Fruit fly (Drosophila melanogaster): ENCODE measurements around the gene ERp44.

ERp44 gene

dm6 chrX:16331562-16332233 lies 34.2 kb upstream of the ERp44 start (continued):
- no peak for TF ChIP-seq Asciz (GFP tag; optimal IDR thresholded peaks at IDR 0.05)
- TF ChIP-seq CG4360 (GFP tag; IDR thresholded peaks at IDR 0.05): no peak
- TF ChIP-seq CG31224 (GFP tag; IDR thresholded peaks at IDR 0.05): no peak
- no peak for TF ChIP-seq vfl (GFP tag; optimal IDR thresholded peaks at IDR 0.05)
- TF ChIP-seq so (GFP tag; IDR thresholded peaks at IDR 0.05): no peak
- TF ChIP-seq Atf-2 (GFP tag; optimal IDR thresholded peaks at IDR 0.05): no peak
- no peak for TF ChIP-seq dpn (GFP tag; optimal IDR thresholded peaks at IDR 0.05)
- TF ChIP-seq sob (GFP tag; IDR thresholded peaks at IDR 0.05): no peak
- TF ChIP-seq CG3407 (GFP tag; optimal IDR thresholded peaks at IDR 0.05): no peak
- peak; percentile 84 for TF ChIP-seq CG6791 (GFP tag; IDR thresholded peaks at IDR 0.05; ENCODE audit: partially characterized antibody)
- no peak for TF ChIP-seq Mad (GFP tag; optimal IDR thresholded peaks at IDR 0.05)
- no peak for TF ChIP-seq E2f1 (GFP tag; IDR thresholded peaks at IDR 0.05)
- TF ChIP-seq Hmx (GFP tag; optimal IDR thresholded peaks at IDR 0.05): no peak
- no peak for TF ChIP-seq HLH54F (GFP tag; optimal IDR thresholded peaks at IDR 0.05)
- TF ChIP-seq sug (tag; optimal IDR thresholded peaks at IDR 0.05): no peak
- no peak for TF ChIP-seq CG16779 (GFP tag; IDR thresholded peaks at IDR 0.05)
- TF ChIP-seq MESR4 (GFP tag; optimal IDR thresholded peaks at IDR 0.05): peak; percentile 63
- TF ChIP-seq pita (GFP tag; optimal IDR thresholded peaks at IDR 0.05): no peak
- no peak for TF ChIP-seq dmrt11E (tag; optimal IDR thresholded peaks at IDR 0.05)
- peak; percentile 40 for TF ChIP-seq CG15601 (tag; optimal IDR thresholded peaks at IDR 0.05)
- no peak for TF ChIP-seq insv (GFP tag; optimal IDR thresholded peaks at IDR 0.05)
- no peak for TF ChIP-seq usp (GFP tag; optimal IDR thresholded peaks at IDR 0.05)
- TF ChIP-seq HmgZ (tag; optimal IDR thresholded peaks at IDR 0.05): no peak
- no peak for TF ChIP-seq CG17829 (tag; optimal IDR thresholded peaks at IDR 0.05)
- TF ChIP-seq Dll (GFP tag; IDR thresholded peaks at IDR 0.05; ENCODE audit: partially characterized antibody): peak; percentile 77
- TF ChIP-seq CG18011 (GFP tag; optimal IDR thresholded peaks at IDR 0.05): no peak
- TF ChIP-seq CG11456 (GFP tag; IDR thresholded peaks at IDR 0.05): no peak
- TF ChIP-seq aop (GFP tag; IDR thresholded peaks at IDR 0.05): no peak
- TF ChIP-seq CG4854 (GFP tag; optimal IDR thresholded peaks at IDR 0.05): no peak
- no peak for TF ChIP-seq CG31441 (GFP tag; IDR thresholded peaks at IDR 0.05)
- no peak for TF ChIP-seq bigmax (GFP tag; optimal IDR thresholded peaks at IDR 0.05)
- no peak for TF ChIP-seq CG9437 (GFP tag; optimal IDR thresholded peaks at IDR 0.05)
- TF ChIP-seq Taf1 (GFP tag; IDR thresholded peaks at IDR 0.05): no peak
- no peak for TF ChIP-seq sima (GFP tag; optimal IDR thresholded peaks at IDR 0.05)
- no peak for TF ChIP-seq CG11560 (tag; IDR thresholded peaks at IDR 0.05)
- TF ChIP-seq kah (GFP tag; optimal IDR thresholded peaks at IDR 0.05): no peak
- no peak for TF ChIP-seq stc (GFP tag; IDR thresholded peaks at IDR 0.05)
- no peak for TF ChIP-seq Xrp1 (GFP tag; IDR thresholded peaks at IDR 0.05)
- TF ChIP-seq CG11398 (GFP tag; optimal IDR thresholded peaks at IDR 0.05): no peak
- no peak for TF ChIP-seq CG33213 (GFP tag; optimal IDR thresholded peaks at IDR 0.05)
- no peak for TF ChIP-seq ham (GFP tag; IDR thresholded peaks at IDR 0.05)
- TF ChIP-seq CG12391 (tag; optimal IDR thresholded peaks at IDR 0.05): no peak
- TF ChIP-seq BEAF-32 (GFP tag; optimal IDR thresholded peaks at IDR 0.05): peak; percentile 86
- no peak for TF ChIP-seq gro (GFP tag; optimal IDR thresholded peaks at IDR 0.05)
- TF ChIP-seq tap (tag; optimal IDR thresholded peaks at IDR 0.05): no peak
- no peak for TF ChIP-seq NFAT (GFP tag; IDR thresholded peaks at IDR 0.05)
- no peak for TF ChIP-seq CG10147 (GFP tag; optimal IDR thresholded peaks at IDR 0.05)
- TF ChIP-seq croc (GFP tag; conservative IDR thresholded peaks at IDR 0.05): no peak
- no peak for TF ChIP-seq CG1233 (GFP tag; optimal IDR thresholded peaks at IDR 0.05)
- TF ChIP-seq Deaf1 (tag; optimal IDR thresholded peaks at IDR 0.05): no peak
- no peak for TF ChIP-seq Gug (GFP tag; IDR thresholded peaks at IDR 0.05)
- no peak for TF ChIP-seq C15 (GFP tag; IDR thresholded peaks at IDR 0.05)

Data from whole organism, embryonic.